Fruit fly (Drosophila melanogaster): ENCODE results near the gene tnc.

tnc gene

dm6 chr3R:25024895-25025557 is 40.8 kb downstream of the tnc start, which contains the start of the genes EMC6 and Hr96 (continued):
- peak; percentile 87 for TF ChIP-seq CG17385 (GFP tag; optimal IDR thresholded peaks at IDR 0.05)
- TF ChIP-seq Hr39 (optimal IDR thresholded peaks at IDR 0.05) = no peak
- peak; percentile 66 for TF ChIP-seq BEAF-32 (GFP tag; optimal IDR thresholded peaks at IDR 0.05)
- TF ChIP-seq sqz (GFP tag; optimal IDR thresholded peaks at IDR 0.05) = no peak
- TF ChIP-seq kay (GFP tag; optimal IDR thresholded peaks at IDR 0.05) = peak; percentile 93
- peak; percentile 85 for TF ChIP-seq Bdp1 (GFP tag; optimal IDR thresholded peaks at IDR 0.05)
- TF ChIP-seq kni (GFP tag; optimal IDR thresholded peaks at IDR 0.05) = peak; percentile 76
- TF ChIP-seq sim (GFP tag; IDR thresholded peaks at IDR 0.05) = peak; percentile 80
- TF ChIP-seq odd (GFP tag; optimal IDR thresholded peaks at IDR 0.05) = peak; percentile 79
- peak; percentile 65 for TF ChIP-seq dan (GFP tag; IDR thresholded peaks at IDR 0.05)
- TF ChIP-seq shn (GFP tag; optimal IDR thresholded peaks at IDR 0.05) = peak; percentile 86
- TF ChIP-seq Meics (GFP tag; optimal IDR thresholded peaks at IDR 0.05) = peak; percentile 94
- peak; percentile 90 for TF ChIP-seq Antp (GFP tag; optimal IDR thresholded peaks at IDR 0.05)
- peak; percentile 95 for TF ChIP-seq unpg (GFP tag; optimal IDR thresholded peaks at IDR 0.05)
- TF ChIP-seq CG9437 (GFP tag; optimal IDR thresholded peaks at IDR 0.05) = peak; percentile 71
- peak; percentile 82 for TF ChIP-seq ato (GFP tag; IDR thresholded peaks at IDR 0.05; ENCODE audit: partially characterized antibody)
- TF ChIP-seq CG11695 (GFP tag; IDR thresholded peaks at IDR 0.05) = peak; percentile 87
- TF ChIP-seq abd-A (tag; optimal IDR thresholded peaks at IDR 0.05) = no peak
- TF ChIP-seq CG12942 (GFP tag; optimal IDR thresholded peaks at IDR 0.05) = peak; percentile 93
- TF ChIP-seq CG11247 (GFP tag; IDR thresholded peaks at IDR 0.05) = peak; percentile 93
- peak; percentile 97 for TF ChIP-seq slbo (GFP tag; IDR thresholded peaks at IDR 0.05)
- TF ChIP-seq lmd (GFP tag; IDR thresholded peaks at IDR 0.05) = peak; percentile 92
- TF ChIP-seq CG16779 (GFP tag; IDR thresholded peaks at IDR 0.05) = peak; percentile 93
- peak; percentile 88 for TF ChIP-seq CG16815 (GFP tag; optimal IDR thresholded peaks at IDR 0.05)
- TF ChIP-seq ems (GFP tag; optimal IDR thresholded peaks at IDR 0.05) = peak; percentile 96
- no peak for TF ChIP-seq D (optimal IDR thresholded peaks at IDR 0.05)
- peak; percentile 82 for TF ChIP-seq D (GFP tag; optimal IDR thresholded peaks at IDR 0.05)
- TF ChIP-seq CG10462 (GFP tag; optimal IDR thresholded peaks at IDR 0.05) = peak; percentile 88
- TF ChIP-seq CG4282 (GFP tag; optimal IDR thresholded peaks at IDR 0.05) = peak; percentile 87
- peak; percentile 87 for TF ChIP-seq Oli (tag; optimal IDR thresholded peaks at IDR 0.05)
- peak; percentile 93 for TF ChIP-seq ara (GFP tag; IDR thresholded peaks at IDR 0.05)
- peak; percentile 89 for TF ChIP-seq Rx (GFP tag; IDR thresholded peaks at IDR 0.05)
- peak; percentile 66 for TF ChIP-seq gfzf (GFP tag; optimal IDR thresholded peaks at IDR 0.05)
- peak; percentile 94 for TF ChIP-seq nmo (GFP tag; optimal IDR thresholded peaks at IDR 0.05)
- peak; percentile 74; the same call in 1 of the 2 replicates for TF ChIP-seq nerfin-2 (GFP tag; IDR thresholded peaks at IDR 0.05; ENCODE audit: partially characterized antibody)
- TF ChIP-seq Sox100B (GFP tag; optimal IDR thresholded peaks at IDR 0.05) = no peak
- TF ChIP-seq dmrt11E (tag; optimal IDR thresholded peaks at IDR 0.05) = peak; percentile 90
- TF ChIP-seq pnt (GFP tag; optimal IDR thresholded peaks at IDR 0.05) = peak; percentile 83
- peak; percentile 93 for TF ChIP-seq CG2678 (tag; optimal IDR thresholded peaks at IDR 0.05)
- TF ChIP-seq ro (GFP tag; IDR thresholded peaks at IDR 0.05) = peak; percentile 68
- peak; percentile 84 for TF ChIP-seq NK7.1 (GFP tag; optimal IDR thresholded peaks at IDR 0.05)
- TF ChIP-seq CG1792 (GFP tag; optimal IDR thresholded peaks at IDR 0.05) = peak; percentile 87
- TF ChIP-seq CG32767 (GFP tag; IDR thresholded peaks at IDR 0.05) = peak; percentile 87
- TF ChIP-seq Atf-2 (GFP tag; optimal IDR thresholded peaks at IDR 0.05) = peak; percentile 90
- peak; percentile 82 for TF ChIP-seq CG9876 (GFP tag; optimal IDR thresholded peaks at IDR 0.05)
- peak; percentile 99 for TF ChIP-seq sens (GFP tag)
- TF ChIP-seq CG7745 (tag; optimal IDR thresholded peaks at IDR 0.05) = no peak
- TF ChIP-seq run (tag; optimal IDR thresholded peaks at IDR 0.05) = peak; percentile 76
- TF ChIP-seq CG10543 (GFP tag; optimal IDR thresholded peaks at IDR 0.05) = peak; percentile 93
- TF ChIP-seq Awh (GFP tag; IDR thresholded peaks at IDR 0.05) = peak; percentile 92
- TF ChIP-seq bsh (GFP tag; optimal IDR thresholded peaks at IDR 0.05) = peak; percentile 61 to 95
